Fruit fly (Drosophila melanogaster): ENCODE measurements around the gene Sry-beta.

The Sry-beta gene

DNA sequence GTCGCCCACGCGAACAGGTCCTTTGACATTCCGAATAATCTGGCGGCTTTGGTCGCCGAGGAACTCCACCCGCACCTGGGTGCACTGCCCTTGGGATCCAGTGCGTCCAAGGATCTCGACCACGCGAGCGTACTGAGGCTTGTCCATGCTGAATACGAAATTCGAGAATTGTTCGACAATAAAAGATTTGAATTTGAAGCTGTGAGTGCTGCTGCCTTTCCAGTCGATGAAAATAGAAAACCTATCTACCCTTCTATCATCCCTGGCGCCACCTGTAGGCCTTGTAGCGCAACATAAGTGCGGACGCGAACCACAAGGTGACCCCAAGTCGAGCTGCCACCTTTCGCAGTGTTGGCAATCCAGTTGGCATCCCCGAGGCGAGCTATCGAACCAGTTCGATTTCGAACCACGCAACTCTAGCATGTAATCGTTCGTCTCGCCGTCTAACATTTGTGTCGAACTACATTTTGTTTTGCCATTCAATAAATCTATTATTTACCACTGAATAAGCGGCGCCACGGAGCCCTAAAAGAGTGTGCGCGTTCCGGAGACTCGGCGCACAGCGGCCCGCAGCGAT is 17.0 kb upstream of the Sry-beta start, which contains the start of the genes RpS28a and Axn (continued):
- TF ChIP-seq abd-A (tag; optimal IDR thresholded peaks at IDR 0.05) (no peak), CG5953 (GFP tag; IDR thresholded peaks at IDR 0.05) (no peak), dm (GFP tag; optimal IDR thresholded peaks at IDR 0.05) (peak; percentile 32), CG10979 (tag; optimal IDR thresholded peaks at IDR 0.05) (peak; percentile 99), Lhr (GFP tag; optimal IDR thresholded peaks at IDR 0.05) (peak; percentile 91), CG10431 (GFP tag; optimal IDR thresholded peaks at IDR 0.05) (peak; percentile 6), pnt (GFP tag; optimal IDR thresholded peaks at IDR 0.05) (peak; percentile 18), CG17912 (GFP tag; optimal IDR thresholded peaks at IDR 0.05) (peak; percentile 32), CG31441 (GFP tag; IDR thresholded peaks at IDR 0.05) (no peak), fd64A (GFP tag; optimal IDR thresholded peaks at IDR 0.05) (no peak), wek (GFP tag; optimal IDR thresholded peaks at IDR 0.05) (no peak), CG9932 (GFP tag; IDR thresholded peaks at IDR 0.05) (peak; percentile 65), hkb (optimal IDR thresholded peaks at IDR 0.05) (peak; percentile 62), hkb (GFP tag; IDR thresholded peaks at IDR 0.05) (no peak), dmrt11E (tag; optimal IDR thresholded peaks at IDR 0.05) (peak; percentile 0), lmd (GFP tag; IDR thresholded peaks at IDR 0.05) (peak; percentile 57; the same call in 1 of the 2 replicates), CG6272 (GFP tag; IDR thresholded peaks at IDR 0.05) (no peak), wor (GFP tag; IDR thresholded peaks at IDR 0.05) (no peak), twi (tag; optimal IDR thresholded peaks at IDR 0.05) (no peak), CG15479 (GFP tag; optimal IDR thresholded peaks at IDR 0.05) (no peak), p53 (GFP tag; optimal IDR thresholded peaks at IDR 0.05) (peak; percentile 39), CG2116 (GFP tag; optimal IDR thresholded peaks at IDR 0.05) (peak; percentile 97), pzg (GFP tag; optimal IDR thresholded peaks at IDR 0.05) (peak; percentile 98), jumu (GFP tag; optimal IDR thresholded peaks at IDR 0.05) (peak; percentile 15), pita (GFP tag; optimal IDR thresholded peaks at IDR 0.05) (peak; percentile 85), CG33213 (GFP tag; optimal IDR thresholded peaks at IDR 0.05) (peak; percentile 78), nmo (GFP tag; optimal IDR thresholded peaks at IDR 0.05) (peak; percentile 19), CG7963 (GFP tag; IDR thresholded peaks at IDR 0.05; ENCODE audit: partially characterized antibody) (no peak), CG3065 (GFP tag; optimal IDR thresholded peaks at IDR 0.05) (no peak), Nf-YC (tag; optimal IDR thresholded peaks at IDR 0.05) (no peak), HmgZ (tag; optimal IDR thresholded peaks at IDR 0.05) (peak; percentile 31), Xbp1 (GFP tag; optimal IDR thresholded peaks at IDR 0.05) (peak; percentile 43), Hsf (GFP tag; optimal IDR thresholded peaks at IDR 0.05) (no peak), CG7928 (GFP tag; optimal IDR thresholded peaks at IDR 0.05) (no peak), CoRest (tag; optimal IDR thresholded peaks at IDR 0.05) (peak; percentile 19), ash1 (GFP tag; optimal IDR thresholded peaks at IDR 0.05) (no peak), CG32772 (GFP tag; IDR thresholded peaks at IDR 0.05) (no peak), psq (GFP tag; optimal IDR thresholded peaks at IDR 0.05) (no peak), ftz-f1 (GFP tag; optimal IDR thresholded peaks at IDR 0.05) (peak; percentile 98), E2f2 (GFP tag; IDR thresholded peaks at IDR 0.05) (peak; percentile 63), CG42726 (GFP tag; IDR thresholded peaks at IDR 0.05; ENCODE audit: partially characterized antibody) (peak; percentile 59), CG5180 (GFP tag; optimal IDR thresholded peaks at IDR 0.05) (peak; percentile 100), pan (optimal IDR thresholded peaks at IDR 0.05) (no peak), pan (GFP tag; optimal IDR thresholded peaks at IDR 0.05 in 1 of 2, IDR thresholded peaks at IDR 0.05 in 1 of 2) (peak in 1 of 2 experiments; percentile 26), Dek (tag; optimal IDR thresholded peaks at IDR 0.05) (peak; percentile 1), ttk (GFP tag; IDR thresholded peaks at IDR 0.05) (no peak), Ets65A (GFP tag) (peak; percentile 51), Bteb2 (GFP tag; optimal IDR thresholded peaks at IDR 0.05) (no peak), gfzf (GFP tag; optimal IDR thresholded peaks at IDR 0.05) (peak; percentile 47), lilli (GFP tag; optimal IDR thresholded peaks at IDR 0.05) (peak; percentile 5), dpn (GFP tag; optimal IDR thresholded peaks at IDR 0.05) (peak; percentile 37 to 42)

All from whole organism, embryonic.